Worm (Caenorhabditis elegans) whole organism, L1 larva: ENCODE results near the gene F55F10.1.
A peak's percentile ranks its signal among the peaks of the same experiment; 100 is the strongest.

ENCODE experiments used
- F16B12.6 ChIP-seq: fragments of 150-350 bp; optimal IDR thresholded peaks from 2 replicates; lab custom pipeline; 2014; ENCODE audit warnings: missing biosample characterization, missing genetic modification characterization
- aha-1 ChIP-seq: fragments of 150-350 bp; optimal IDR thresholded peaks from 2 replicates; lab custom pipeline; 2014; ENCODE audit warnings: missing biosample characterization, missing genetic modification characterization
- alr-1 ChIP-seq: fragments of 200-800 bp; sonication (Bioruptor generic); optimal IDR thresholded peaks from 2 replicates; lab custom pipeline; 2018; ENCODE audit warnings: borderline replicate concordance, mild to moderate bottlenecking, missing genetic modification characterization, missing compliant biosample characterization
- aly-2 ChIP-seq: fragments of 150-350 bp; optimal IDR thresholded peaks from 2 replicates; lab custom pipeline; 2014; ENCODE audit warnings: missing biosample characterization, missing genetic modification characterization
- ama-1 ChIP-seq: fragments of 150-350 bp; optimal IDR thresholded peaks from 2 replicates; lab custom pipeline; 2014
- blmp-1 ChIP-seq: fragments of 150-350 bp; optimal IDR thresholded peaks from 2 replicates; lab custom pipeline; 2014; ENCODE audit warnings: missing biosample characterization, missing genetic modification characterization
- ceh-82 ChIP-seq, 3 experiments: fragments of 150-350 bp in 1 of 3; sonication (generic microtip) in 2 of 3; optimal IDR thresholded peaks; 2 replicates each; lab custom pipeline; 2014 to 2017; ENCODE audit warnings: missing biosample characterization in 3 of 3, missing genetic modification characterization in 3 of 3
- ceh-88 ChIP-seq: fragments of 200-800 bp; sonication (Bioruptor generic); IDR thresholded peaks from 2 replicates; pipeline ENCODE4 v1.3.6; 2022; ENCODE audit warnings: missing genetic modification characterization, missing compliant biosample characterization
- ceh-90 ChIP-seq: sonication (generic microtip); optimal IDR thresholded peaks from 2 replicates; lab custom pipeline; 2016; ENCODE audit warnings: missing genetic modification characterization, missing compliant biosample characterization
- dsc-1 ChIP-seq: sonication (generic microtip); optimal IDR thresholded peaks from 2 replicates; lab custom pipeline; 2016; ENCODE audit warnings: mild to moderate bottlenecking, missing genetic modification characterization, missing compliant biosample characterization
- efl-1 ChIP-seq, 4 experiments: fragments of 150-350 bp; optimal IDR thresholded peaks in 3 of 4; peaks in 1 of 4; 1 replicate in 1 of 4; 2 replicates in 3 of 4; lab custom pipeline; 2014; ENCODE audit warnings: missing biosample characterization in 2 of 4, missing genetic modification characterization in 2 of 4, missing genetic modification reagents in 2 of 4
- egl-13 ChIP-seq: sonication (generic microtip); optimal IDR thresholded peaks from 2 replicates; lab custom pipeline; 2016; ENCODE audit warnings: missing genotype, missing genetic modification reagents, missing genetic modification characterization, missing compliant biosample characterization
- egl-27 ChIP-seq, 2 experiments: fragments of 150-350 bp in 1 of 2; sonication (generic microtip); optimal IDR thresholded peaks; 3 replicates each; lab custom pipeline; 2017 to 2018; ENCODE audit warnings: missing biosample characterization in 2 of 2, missing genetic modification characterization in 2 of 2, missing genetic modification reagents in 2 of 2
- ets-5 ChIP-seq: fragments of 200-800 bp; sonication (Bioruptor generic); IDR thresholded peaks from 2 replicates; pipeline ENCODE4 v1.3.6; 2022; ENCODE audit warnings: missing genetic modification characterization, missing compliant biosample characterization
- fkh-10 ChIP-seq: sonication (generic microtip); optimal IDR thresholded peaks from 2 replicates; lab custom pipeline; 2017; ENCODE audit warnings: missing biosample characterization, missing genetic modification reagents, missing genetic modification characterization
- fos-1 ChIP-seq: fragments of 150-350 bp; optimal IDR thresholded peaks from 2 replicates; lab custom pipeline; 2014; ENCODE audit warnings: missing biosample characterization, missing genetic modification characterization
- hlh-4 ChIP-seq: sonication (generic microtip); optimal IDR thresholded peaks from 2 replicates; lab custom pipeline; 2016; ENCODE audit warnings: mild to moderate bottlenecking, missing genetic modification characterization, missing compliant biosample characterization
- isw-1 ChIP-seq: fragments of 200-800 bp; sonication (Bioruptor generic); IDR thresholded peaks from 2 replicates; pipeline ENCODE4 v1.3.6; 2022; ENCODE audit warnings: missing genetic modification characterization, missing compliant biosample characterization
- jun-1 ChIP-seq: fragments of 150-350 bp; optimal IDR thresholded peaks from 2 replicates; lab custom pipeline; 2014; ENCODE audit warnings: missing biosample characterization, missing genetic modification reagents, missing genetic modification characterization
- lin-13 ChIP-seq: fragments of 150-350 bp; optimal IDR thresholded peaks from 2 replicates; lab custom pipeline; 2014; ENCODE audit warnings: missing biosample characterization, missing genetic modification reagents, missing genetic modification characterization
- lin-14 ChIP-seq: fragments of 200-800 bp; sonication (Bioruptor generic); optimal IDR thresholded peaks from 2 replicates; lab custom pipeline; 2018; ENCODE audit warnings: mild to moderate bottlenecking, missing genetic modification characterization, moderate library complexity, missing compliant biosample characterization
- lin-39 ChIP-seq: fragments of 150-350 bp; optimal IDR thresholded peaks from 2 replicates; lab custom pipeline; 2014; ENCODE audit warnings: missing biosample characterization, missing genetic modification reagents, missing genetic modification characterization
- lsy-2 ChIP-seq, 2 experiments: fragments of 150-350 bp; optimal IDR thresholded peaks; 2 replicates each; lab custom pipeline; 2014; ENCODE audit warnings: missing biosample characterization in 2 of 2, missing genetic modification characterization in 2 of 2
- mep-1 ChIP-seq: fragments of 150-350 bp; optimal IDR thresholded peaks from 2 replicates; lab custom pipeline; 2014; ENCODE audit warnings: missing biosample characterization, missing genetic modification characterization
- nhr-12 ChIP-seq: sonication (generic microtip); optimal IDR thresholded peaks from 2 replicates; lab custom pipeline; 2017; ENCODE audit warnings: missing biosample characterization, missing genetic modification characterization
- nhr-20 ChIP-seq: sonication (generic microtip); optimal IDR thresholded peaks from 2 replicates; lab custom pipeline; 2016; ENCODE audit warnings: mild to moderate bottlenecking, missing genetic modification characterization, missing compliant biosample characterization
- nhr-47 ChIP-seq: sonication (generic microtip); optimal IDR thresholded peaks from 2 replicates; lab custom pipeline; 2016; ENCODE audit warnings: mild to moderate bottlenecking, missing genetic modification characterization, moderate library complexity, missing compliant biosample characterization
- nhr-76 ChIP-seq: sonication (generic microtip); optimal IDR thresholded peaks from 2 replicates; lab custom pipeline; 2017; ENCODE audit warnings: missing biosample characterization, missing genetic modification characterization
- nhr-84 ChIP-seq: sonication (generic microtip); optimal IDR thresholded peaks from 2 replicates; lab custom pipeline; 2017; ENCODE audit warnings: missing biosample characterization, missing genetic modification characterization
- nhr-85 ChIP-seq: sonication (generic microtip); peaks from one replicate; lab custom pipeline; 2016; ENCODE audit warnings: missing genetic modification characterization, inconsistent platforms, missing compliant biosample characterization
- nhr-90 ChIP-seq: sonication (generic microtip); optimal IDR thresholded peaks from 2 replicates; lab custom pipeline; 2016; ENCODE audit warnings: mild to moderate bottlenecking, missing genetic modification characterization, missing compliant biosample characterization; ENCODE audit not compliant: poor library complexity
- pax-3 ChIP-seq: fragments of 200-800 bp; sonication (Bioruptor generic); optimal IDR thresholded peaks from 2 replicates; lab custom pipeline; 2018; ENCODE audit warnings: mild to moderate bottlenecking, missing genetic modification characterization, moderate library complexity, missing compliant biosample characterization
- rnt-1 ChIP-seq: sonication (generic microtip); optimal IDR thresholded peaks from 2 replicates; lab custom pipeline; 2016; ENCODE audit warnings: mild to moderate bottlenecking, missing genetic modification characterization, moderate library complexity, missing compliant biosample characterization
- sptf-1 ChIP-seq: fragments of 150-350 bp; optimal IDR thresholded peaks from 2 replicates; lab custom pipeline; 2014; ENCODE audit warnings: missing biosample characterization, missing genetic modification characterization
- tbx-2 ChIP-seq: sonication (generic microtip); optimal IDR thresholded peaks from 2 replicates; lab custom pipeline; 2016; ENCODE audit warnings: missing genetic modification characterization, missing compliant biosample characterization
- unc-30 ChIP-seq: sonication (generic microtip); optimal IDR thresholded peaks from 2 replicates; lab custom pipeline; 2017; ENCODE audit warnings: missing biosample characterization, missing genetic modification characterization
- vab-15 ChIP-seq: sonication (generic microtip); optimal IDR thresholded peaks from 2 replicates; lab custom pipeline; 2017; ENCODE audit warnings: missing genotype, mild to moderate bottlenecking, missing genetic modification characterization, missing compliant biosample characterization
- xbp-1 ChIP-seq: sonication (generic microtip); optimal IDR thresholded peaks from 2 replicates; lab custom pipeline; 2016; ENCODE audit warnings: missing genetic modification characterization, missing compliant biosample characterization
- ztf-11 ChIP-seq, 2 experiments: sonication (generic microtip); optimal IDR thresholded peaks; 2 replicates each; lab custom pipeline; 2016 to 2017; ENCODE audit warnings: missing genetic modification characterization in 2 of 2, missing biosample characterization in 1 of 2, missing compliant biosample characterization in 1 of 2
- ztf-4 ChIP-seq: fragments of 150-350 bp; optimal IDR thresholded peaks from 2 replicates; lab custom pipeline; 2014; ENCODE audit warnings: missing biosample characterization, missing genetic modification characterization

The F55F10.1 gene

ce11 chrIV:4390438-4390894 lies 29.8 kb downstream of the F55F10.1 start, which contains the start of the genes rpl-7A and set-21 (continued):
- TF ChIP-seq lin-39 (tag; lab: Kevin White, UChicago) (peak; percentile 26), fkh-10 (peak; percentile 82), tbx-2 (tag; lab: Kevin White, UChicago) (peak; percentile 95), alr-1 (tag; lab: Kevin White, UChicago) (no peak), ceh-88 (GFP tag; lab: Robert Waterston, UW) (peak; percentile 95), fos-1 (tag; lab: Kevin White, UChicago) (peak; percentile 75), nhr-84 (tag; lab: Kevin White, UChicago) (no peak), sptf-1 (tag; lab: Kevin White, UChicago) (no peak), nhr-76 (no peak), isw-1 (GFP tag; lab: Robert Waterston, UW) (peak; percentile 99), pax-3 (tag; lab: Kevin White, UChicago) (peak; percentile 95), unc-30 (no peak), lsy-2 (tag; optimal IDR thresholded peaks at IDR 0.05; lab: Kevin White, UChicago) (peak; percentile 94 to 95), nhr-90 (tag; lab: Kevin White, UChicago) (peak; percentile 96), vab-15 (peak; percentile 81), lin-14 (GFP tag; lab: Kevin White, UChicago) (peak; percentile 97), ceh-82 (tag; optimal IDR thresholded peaks at IDR 0.05; lab: Kevin White, UChicago) (peak; percentile 84 to 94 (median 90)), rnt-1 (tag; lab: Kevin White, UChicago) (peak; percentile 97), xbp-1 (tag; lab: Kevin White, UChicago) (peak; percentile 97), hlh-4 (no peak), ets-5 (GFP tag; lab: Robert Waterston, UW) (no peak), nhr-12 (tag; lab: Kevin White, UChicago) (no peak), jun-1 (peak; percentile 82), nhr-47 (peak; percentile 98), mep-1 (peak; percentile 87), F16B12.6 (peak; percentile 77), egl-13 (peak; percentile 92), ztf-11 (tag; optimal IDR thresholded peaks at IDR 0.05; lab: Kevin White, UChicago) (peak in 1 of 2 experiments; percentile 92), nhr-85 (tag; lab: Kevin White, UChicago) (peak; percentile 98), blmp-1 (peak; percentile 53), aly-2 (tag; lab: Kevin White, UChicago) (peak; percentile 85), ztf-4 (peak; percentile 89)
- TF ChIP-seq, all 84 proteins: peak for 63

- TF ChIP-seq ceh-90 (tag; lab: Kevin White, UChicago): no peak
- no peak for TF ChIP-seq vab-15
- no peak for TF ChIP-seq egl-27 (tag; optimal IDR thresholded peaks at IDR 0.05; lab: Kevin White, UChicago)
- no peak for TF ChIP-seq lin-13 (GFP tag; lab: Kevin White, UChicago)
- no peak for TF ChIP-seq nhr-76
Observed at ce11 chrIV:4393488-4393887, 32.9 kb downstream of the F55F10.1 start.

- TF ChIP-seq blmp-1 (no peak), nhr-20 (no peak), F16B12.6 (no peak), nhr-12 (tag; lab: Kevin White, UChicago) (no peak), efl-1 (optimal IDR thresholded peaks at IDR 0.05; lab: Kevin White, UChicago) (no peak), efl-1 (GFP tag; optimal IDR thresholded peaks at IDR 0.05 in 1 of 2; lab: Kevin White, UChicago) (no peak), dsc-1 (no peak), nhr-85 (tag; lab: Kevin White, UChicago) (no peak), xbp-1 (tag; lab: Kevin White, UChicago) (no peak), aha-1 (tag; lab: Kevin White, UChicago) (no peak), ama-1 (lab: Kevin White, UChicago) (no peak)
Observed at ce11 chrIV:4393942-4394460, 33.4 kb downstream of the F55F10.1 start, which contains the start of gene ell-1. Gene ell-1 (plus strand): TSS chrIV:4394410.
